Fruit fly (Drosophila melanogaster): ENCODE data around the gene mRRF1.

- TF ChIP-seq usp (GFP tag; optimal IDR thresholded peaks at IDR 0.05) (no peak), psq (GFP tag; optimal IDR thresholded peaks at IDR 0.05) (no peak), pan (optimal IDR thresholded peaks at IDR 0.05) (no peak), Hnf4 (GFP tag; optimal IDR thresholded peaks at IDR 0.05) (no peak), Dfd (GFP tag; optimal IDR thresholded peaks at IDR 0.05) (no peak), Mio (GFP tag; optimal IDR thresholded peaks at IDR 0.05) (no peak), lola (GFP tag; optimal IDR thresholded peaks at IDR 0.05) (no peak), br (GFP tag; optimal IDR thresholded peaks at IDR 0.05) (no peak), dl (GFP tag; optimal IDR thresholded peaks at IDR 0.05; ENCODE audit: insufficient read depth in 1 of 2, partially characterized antibody in 2 of 2) (peak in 1 of 2 experiments; percentile 22), Jra (GFP tag; optimal IDR thresholded peaks at IDR 0.05) (no peak)
Measured at dm6 chr3L:9380344-9380849, 16.2 kb downstream of the mRRF1 start.

All from whole organism, wandering third instar larva.